Fruit fly (Drosophila melanogaster) whole organism, adult: ENCODE measurements around the gene moi.

Experiments used
- CG12768 ChIP-seq: fragments of 200-800 bp; sonication (Bioruptor generic); optimal IDR thresholded peaks from 2 replicates; lab custom pipeline; 2017; ENCODE audit warnings: missing biosample characterization, missing genetic modification characterization, mild to moderate bottlenecking, moderate library complexity, missing genetic modification reagents
- CG14711 ChIP-seq: fragments of 200-800 bp; sonication (Bioruptor generic); optimal IDR thresholded peaks from 2 replicates; lab custom pipeline; 2018; ENCODE audit warnings: missing biosample characterization, mild to moderate bottlenecking, missing genetic modification characterization, moderate library complexity
- CG1620 ChIP-seq: fragments of 200-800 bp; sonication (Bioruptor generic); optimal IDR thresholded peaks from 2 replicates; lab custom pipeline; 2016; ENCODE audit warnings: missing biosample characterization, missing genetic modification characterization
- CG33017 ChIP-seq: fragments of 200-800 bp; sonication (Bioruptor generic); optimal IDR thresholded peaks from 2 replicates; lab custom pipeline; 2018; ENCODE audit warnings: missing biosample characterization, mild to moderate bottlenecking, missing genetic modification characterization, moderate library complexity
- CG7045 ChIP-seq: fragments of 200-800 bp; sonication (Bioruptor generic); optimal IDR thresholded peaks from 2 replicates; lab custom pipeline; 2017; ENCODE audit warnings: missing biosample characterization, mild to moderate bottlenecking, missing genetic modification characterization
- CG7101 ChIP-seq: fragments of 200-800 bp; sonication (Bioruptor generic); optimal IDR thresholded peaks from 2 replicates; lab custom pipeline; 2018; ENCODE audit warnings: missing biosample characterization, mild to moderate bottlenecking, missing genetic modification characterization, moderate library complexity
- Clk ChIP-seq: fragments of 200-800 bp; sonication (Bioruptor generic); optimal IDR thresholded peaks from 2 replicates; lab custom pipeline; 2017; ENCODE audit warnings: missing biosample characterization, missing genetic modification characterization
- Crg-1 ChIP-seq: fragments of 200-800 bp; sonication (Bioruptor generic); optimal IDR thresholded peaks from 2 replicates; lab custom pipeline; 2016; ENCODE audit warnings: missing biosample characterization, missing genetic modification characterization
- Hr96 ChIP-seq: fragments of 200-800 bp; sonication (Bioruptor generic); optimal IDR thresholded peaks from 2 replicates; lab custom pipeline; 2016; ENCODE audit warnings: missing biosample characterization, missing genetic modification characterization
- Mnt ChIP-seq: fragments of 200-800 bp; sonication (Bioruptor generic); optimal IDR thresholded peaks from 2 replicates; lab custom pipeline; 2016; ENCODE audit warnings: missing biosample characterization, mild to moderate bottlenecking, missing genetic modification characterization
- cic ChIP-seq: fragments of 200-800 bp; sonication (Bioruptor generic); optimal IDR thresholded peaks from 2 replicates; lab custom pipeline; 2017; ENCODE audit warnings: missing biosample characterization, mild to moderate bottlenecking, missing genetic modification characterization, moderate library complexity
- kay ChIP-seq: fragments of 200-800 bp; sonication (Bioruptor generic); peaks from one replicate; lab custom pipeline; 2016; ENCODE audit warnings: missing biosample characterization, missing genetic modification characterization, borderline replicate concordance
- ovo ChIP-seq: fragments of 200-800 bp; sonication (Bioruptor generic); optimal IDR thresholded peaks from 2 replicates; lab custom pipeline; 2016; ENCODE audit warnings: missing biosample characterization, missing genetic modification characterization
- tj ChIP-seq: fragments of 200-800 bp; sonication (Bioruptor generic); optimal IDR thresholded peaks from 3 replicates; lab custom pipeline; 2017; ENCODE audit warnings: missing biosample characterization, mild to moderate bottlenecking, missing genetic modification characterization, moderate library complexity
- toe ChIP-seq: fragments of 200-800 bp; sonication (Bioruptor generic); optimal IDR thresholded peaks from 2 replicates; lab custom pipeline; 2016; ENCODE audit warnings: missing biosample characterization, missing genetic modification characterization

The moi gene

dm6 chr3R:18301569-18301968 lies 46.2 kb downstream of the moi start, which contains the start of gene Polr1E:
Polr1E (minus strand) TSS chr3R:18301728.
- peak; percentile 99 for TF ChIP-seq Mnt (GFP tag; lab: Kevin White, UChicago)
- peak; percentile 8 for TF ChIP-seq Crg-1 (GFP tag; lab: Kevin White, UChicago)
- TF ChIP-seq toe (GFP tag; lab: Kevin White, UChicago): no peak

DNA sequence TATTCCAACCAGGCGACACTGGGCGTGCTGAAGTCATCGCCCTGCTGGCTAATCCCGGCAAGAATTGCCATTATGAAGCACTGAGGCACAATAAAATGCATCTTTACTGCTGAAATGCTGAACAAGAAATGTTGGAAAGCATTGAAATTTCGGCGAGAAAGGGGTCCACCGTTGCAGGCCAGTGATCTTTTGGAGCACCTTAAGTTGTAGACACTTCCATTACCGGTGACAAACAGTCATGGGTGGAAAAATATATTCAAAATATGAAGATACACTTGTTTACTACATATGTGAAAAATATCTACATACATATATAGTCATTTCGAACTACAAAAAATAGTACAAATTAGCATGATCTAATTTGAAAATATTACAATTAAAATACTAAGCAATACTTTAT lies 47.4 kb downstream of the moi start, which contains the start of gene CG7126:
CG7126 (minus strand) TSS at position 101 of the 400 bp plus-strand sequence.
- no peak for TF ChIP-seq CG33017
- no peak for TF ChIP-seq CG1620
- no peak for TF ChIP-seq CG14711 (tag; lab: Kevin White, UChicago)
- no peak for TF ChIP-seq Clk (GFP tag; lab: Kevin White, UChicago)
- no peak for TF ChIP-seq toe (GFP tag; lab: Kevin White, UChicago)
- TF ChIP-seq CG7101 (tag; lab: Kevin White, UChicago): no peak
- no peak for TF ChIP-seq CG7045 (GFP tag; lab: Kevin White, UChicago)
- no peak for TF ChIP-seq ovo
- no peak for TF ChIP-seq tj (GFP tag; lab: Kevin White, UChicago)
- no peak for TF ChIP-seq kay (GFP tag; lab: Kevin White, UChicago)
- TF ChIP-seq Hr96 (GFP tag; lab: Kevin White, UChicago): no peak
- TF ChIP-seq CG12768 (GFP tag; lab: Kevin White, UChicago): no peak
- no peak for TF ChIP-seq cic (GFP tag; lab: Kevin White, UChicago)
